Worm (Caenorhabditis elegans): ENCODE measurements around the gene W08E12.6.

Gene W08E12.6

DNA sequence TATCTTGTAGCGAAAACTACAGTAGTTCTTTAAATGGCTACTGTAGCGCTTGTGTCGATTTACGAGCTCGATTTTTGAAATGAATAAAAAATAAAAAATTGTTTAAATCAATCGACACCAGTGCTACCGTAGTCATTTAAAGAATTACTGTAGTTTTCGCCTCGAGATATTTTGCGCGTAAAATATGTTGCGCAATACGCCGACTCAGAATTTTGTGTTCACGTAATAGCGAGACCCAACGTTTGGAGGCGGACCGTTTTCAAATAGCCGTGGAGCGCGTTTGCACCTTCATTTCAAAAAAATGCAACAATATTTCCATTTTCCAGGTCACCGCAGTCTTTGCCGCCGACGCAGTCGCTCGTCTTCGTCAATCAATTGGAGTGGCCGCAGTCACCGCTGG is 38.2 kb upstream of the W08E12.6 start:
- no peak for TF ChIP-seq unc-39 (tag; optimal IDR thresholded peaks at IDR 0.05)
- no peak for TF ChIP-seq snpc-4 (tag; optimal IDR thresholded peaks at IDR 0.05)
- no peak for TF ChIP-seq skn-1 (tag; optimal IDR thresholded peaks at IDR 0.05)
- TF ChIP-seq nhr-11 (tag; optimal IDR thresholded peaks at IDR 0.05), result no peak

DNA sequence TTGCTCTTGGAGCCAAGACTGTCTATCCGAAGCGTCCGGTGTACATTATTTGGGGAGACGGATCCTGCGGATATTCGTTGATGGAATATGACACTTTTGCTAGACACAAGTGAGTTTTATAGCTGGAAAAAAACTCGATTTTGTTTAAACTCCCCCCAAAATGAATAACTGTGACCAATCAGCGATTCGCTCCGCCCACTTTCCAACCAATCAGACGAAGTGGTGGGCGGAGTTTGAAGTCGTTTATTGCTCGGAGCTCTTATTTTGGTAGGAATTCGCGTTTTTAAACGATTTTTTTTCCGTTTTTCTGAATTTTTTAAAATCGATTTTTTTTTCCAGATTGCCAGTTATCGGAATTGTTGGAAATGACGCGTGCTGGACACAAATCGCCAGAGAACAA is 36.6 kb upstream of the W08E12.6 start:
- TF ChIP-seq sem-4 (tag; optimal IDR thresholded peaks at IDR 0.05), result no peak
- no peak for TF ChIP-seq fos-1 (tag; optimal IDR thresholded peaks at IDR 0.05)
- no peak for TF ChIP-seq unc-62 (GFP tag; optimal IDR thresholded peaks at IDR 0.05)
- TF ChIP-seq mdl-1 (tag; optimal IDR thresholded peaks at IDR 0.05), result no peak
- TF ChIP-seq F13H6.1 (tag; optimal IDR thresholded peaks at IDR 0.05), result no peak
- no peak for TF ChIP-seq dmd-4 (tag; optimal IDR thresholded peaks at IDR 0.05)
- TF ChIP-seq gmeb-1 (tag; optimal IDR thresholded peaks at IDR 0.05), result no peak
- no peak for TF ChIP-seq unc-39 (tag; optimal IDR thresholded peaks at IDR 0.05)
- no peak for TF ChIP-seq lin-39 (tag; optimal IDR thresholded peaks at IDR 0.05)
- no peak for TF ChIP-seq nhr-25 (tag; optimal IDR thresholded peaks at IDR 0.05)
- no peak for TF ChIP-seq nhr-11 (tag; optimal IDR thresholded peaks at IDR 0.05)
- TF ChIP-seq ztf-1 (GFP tag; conservative IDR thresholded peaks at IDR 0.05), result no peak

DNA sequence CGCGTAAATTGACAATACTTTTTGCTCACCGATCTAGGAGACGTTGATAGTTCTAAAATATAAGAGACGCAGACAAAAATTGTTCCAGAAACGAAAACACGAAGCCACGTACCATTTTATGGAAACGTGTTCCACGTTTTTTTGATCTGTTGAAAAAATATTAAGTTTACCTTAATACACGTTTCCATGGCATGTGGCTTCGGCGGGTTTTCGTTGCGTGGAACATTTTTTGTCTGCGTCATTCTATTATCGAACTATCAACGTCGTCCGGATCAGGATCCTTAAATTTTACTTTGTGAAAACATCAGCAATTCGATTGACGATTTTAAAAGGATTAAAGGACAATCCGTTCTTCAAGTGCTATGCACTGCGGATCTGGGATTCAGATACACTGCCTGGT is 32.7 kb upstream of the W08E12.6 start, which contains the start of gene T26C12.2:
TSS of gene T26C12.2 (minus strand) at position 101 of the 400 bp plus-strand sequence.
- TF ChIP-seq snpc-4 (tag; optimal IDR thresholded peaks at IDR 0.05) (no peak), nhr-21 (tag; optimal IDR thresholded peaks at IDR 0.05) (no peak), nhr-11 (tag; optimal IDR thresholded peaks at IDR 0.05) (no peak), aly-2 (tag; optimal IDR thresholded peaks at IDR 0.05) (no peak)

DNA sequence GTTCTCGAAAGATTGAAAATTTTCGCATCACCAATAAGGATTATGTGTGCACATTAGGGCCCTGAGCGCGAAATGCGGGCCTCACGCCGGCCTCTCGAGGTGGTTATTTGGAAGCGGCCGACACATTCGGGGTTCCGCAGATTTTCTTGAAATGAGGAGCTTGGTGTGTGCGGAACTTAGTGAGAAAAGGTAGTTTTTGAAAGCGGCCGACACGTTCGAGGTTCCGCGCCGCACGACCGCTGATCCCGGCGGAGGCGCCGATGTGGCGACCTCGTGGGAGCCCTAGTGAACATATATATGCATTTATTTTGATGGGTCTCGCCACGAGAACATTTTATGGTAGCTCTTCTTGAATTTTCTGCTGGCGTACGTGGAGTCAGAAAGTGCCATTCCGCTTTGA is 31.6 kb upstream of the W08E12.6 start:
- no peak for TF ChIP-seq sem-4 (tag; optimal IDR thresholded peaks at IDR 0.05)

ce11 chrIV:3267581-3267980 is 30.8 kb upstream of the W08E12.6 start, which contains the start of gene clec-173:
TSS of gene clec-173 (minus strand) at chrIV:3267681.
- TF ChIP-seq nhr-6 (tag; optimal IDR thresholded peaks at IDR 0.05), result no peak
- no peak for TF ChIP-seq R02D3.7 (tag; optimal IDR thresholded peaks at IDR 0.05)
- no peak for TF ChIP-seq C34F6.9 (tag; optimal IDR thresholded peaks at IDR 0.05)
- no peak for TF ChIP-seq gmeb-1 (tag; optimal IDR thresholded peaks at IDR 0.05)
- TF ChIP-seq ztf-11 (tag; optimal IDR thresholded peaks at IDR 0.05), result no peak
- TF ChIP-seq ceh-16 (tag; optimal IDR thresholded peaks at IDR 0.05), result no peak
- no peak for TF ChIP-seq nhr-237 (tag; optimal IDR thresholded peaks at IDR 0.05)
- TF ChIP-seq sma-9 (GFP tag; optimal IDR thresholded peaks at IDR 0.05), result no peak
- no peak for TF ChIP-seq sma-9 (tag; optimal IDR thresholded peaks at IDR 0.05)
- no peak for TF ChIP-seq F13H6.1 (tag; optimal IDR thresholded peaks at IDR 0.05)
- no peak for TF ChIP-seq lin-39 (tag; optimal IDR thresholded peaks at IDR 0.05)

ce11 chrIV:3271342-3271741 is 27.1 kb upstream of the W08E12.6 start:
- TF ChIP-seq aly-2 (tag; optimal IDR thresholded peaks at IDR 0.05) (no peak), nhr-237 (tag; optimal IDR thresholded peaks at IDR 0.05) (no peak), unc-39 (tag; optimal IDR thresholded peaks at IDR 0.05) (no peak), lin-13 (GFP tag; optimal IDR thresholded peaks at IDR 0.05) (no peak), peb-1 (tag; optimal IDR thresholded peaks at IDR 0.05) (no peak), nhr-10 (tag; optimal IDR thresholded peaks at IDR 0.05) (no peak), zag-1 (tag; optimal IDR thresholded peaks at IDR 0.05) (no peak)

- TF ChIP-seq egl-27 (tag; optimal IDR thresholded peaks at IDR 0.05) (no peak), ama-1 (optimal IDR thresholded peaks at IDR 0.05) (no peak), sma-9 (GFP tag; optimal IDR thresholded peaks at IDR 0.05) (no peak), sma-9 (tag; optimal IDR thresholded peaks at IDR 0.05) (no peak), ztf-11 (tag; optimal IDR thresholded peaks at IDR 0.05) (no peak)
Measured at ce11 chrIV:3273295-3273694, 25.1 kb upstream of the W08E12.6 start, which contains the start of gene T26C12.3. TSS of gene T26C12.3 (minus strand) at chrIV:3273395.

DNA sequence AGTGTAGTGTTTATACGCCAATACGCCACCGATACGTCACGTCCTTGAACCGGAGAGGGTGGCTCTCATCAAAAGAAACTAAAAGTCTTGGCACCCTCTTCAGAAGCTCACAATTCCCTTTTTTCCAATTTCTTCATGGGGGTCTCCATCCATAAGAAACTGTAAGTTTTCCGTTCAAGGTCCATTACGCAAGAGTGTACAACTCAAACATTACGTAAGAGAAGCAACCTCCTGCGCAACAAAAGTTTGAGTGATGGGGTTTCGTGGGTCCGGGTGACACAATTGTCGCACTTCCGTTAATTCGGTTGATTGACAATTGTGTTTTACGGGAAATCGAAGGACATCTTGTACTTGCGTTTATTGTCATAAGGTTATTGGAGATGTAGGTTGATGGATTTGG is 19.6 kb upstream of the W08E12.6 start:
- no peak for TF ChIP-seq mbf-1 (tag; optimal IDR thresholded peaks at IDR 0.05)
- TF ChIP-seq skn-1 (tag; optimal IDR thresholded peaks at IDR 0.05), result no peak
- no peak for TF ChIP-seq nhr-237 (tag; optimal IDR thresholded peaks at IDR 0.05)
- no peak for TF ChIP-seq C34F6.9 (tag; optimal IDR thresholded peaks at IDR 0.05)
- no peak for TF ChIP-seq sem-4 (tag; optimal IDR thresholded peaks at IDR 0.05)
- no peak for TF ChIP-seq nhr-25 (tag; optimal IDR thresholded peaks at IDR 0.05)
- no peak for TF ChIP-seq ceh-82 (tag; optimal IDR thresholded peaks at IDR 0.05)
- TF ChIP-seq unc-39 (tag; optimal IDR thresholded peaks at IDR 0.05), result no peak
- no peak for TF ChIP-seq zag-1 (tag; optimal IDR thresholded peaks at IDR 0.05)
- TF ChIP-seq ceh-16 (tag; optimal IDR thresholded peaks at IDR 0.05), result no peak
- no peak for TF ChIP-seq ztf-11 (tag; optimal IDR thresholded peaks at IDR 0.05)
- no peak for TF ChIP-seq peb-1 (tag; optimal IDR thresholded peaks at IDR 0.05)
- TF ChIP-seq lin-11 (tag; optimal IDR thresholded peaks at IDR 0.05), result no peak
- TF ChIP-seq blmp-1 (tag; optimal IDR thresholded peaks at IDR 0.05; ENCODE audit: insufficient read depth), result no peak

Data from whole organism, L2 larva.